Fruit fly (Drosophila melanogaster) whole organism, embryonic: ENCODE measurements around the gene Cep290.
A peak's percentile ranks its signal among the peaks of the same experiment; 100 is the strongest.

Experiments used
- Asciz ChIP-seq: fragments of 200-800 bp; sonication (Bioruptor generic); optimal IDR thresholded peaks from 2 replicates; lab custom pipeline; 2017; ENCODE audit warnings: missing biosample characterization, mild to moderate bottlenecking, missing genetic modification characterization, missing genetic modification reagents
- Awh ChIP-seq: fragments of 200-800 bp; sonication (Bioruptor generic); IDR thresholded peaks from 2 replicates; pipeline ENCODE4, ENCODE4 v1.3.6; 2022; ENCODE audit warnings: missing biosample characterization, missing genetic modification characterization
- BEAF-32 ChIP-seq: fragments of 200-800 bp; sonication (Bioruptor generic); optimal IDR thresholded peaks from 3 replicates; lab custom pipeline; 2017; ENCODE audit warnings: missing biosample characterization, missing genetic modification characterization, mild to moderate bottlenecking, moderate library complexity, missing genetic modification reagents
- CG10147 ChIP-seq: fragments of 200-800 bp; sonication (Bioruptor generic); optimal IDR thresholded peaks from 2 replicates; lab custom pipeline; 2019; ENCODE audit warnings: missing biosample characterization, mild to moderate bottlenecking, missing genetic modification characterization, moderate library complexity
- CG10274 ChIP-seq: fragments of 200-800 bp; sonication (Bioruptor generic); optimal IDR thresholded peaks from 3 replicates; lab custom pipeline; 2017; ENCODE audit warnings: missing biosample characterization, mild to moderate bottlenecking, missing genetic modification characterization
- CG11093 ChIP-seq: fragments of 200-800 bp; sonication (Bioruptor generic); IDR thresholded peaks from 3 replicates; pipeline ENCODE4 v1.3.6; 2022; ENCODE audit warnings: missing biosample characterization, missing genetic modification characterization
- CG11398 ChIP-seq: fragments of 200-800 bp; sonication (Bioruptor generic); optimal IDR thresholded peaks from 2 replicates; lab custom pipeline; 2016; ENCODE audit warnings: missing biosample characterization, missing genetic modification characterization
- CG11456 ChIP-seq: fragments of 200-800 bp; sonication (Bioruptor generic); IDR thresholded peaks from 3 replicates; pipeline ENCODE4 v1.3.6; 2022; ENCODE audit warnings: missing biosample characterization, missing genetic modification characterization
- CG12299 ChIP-seq: fragments of 200-800 bp; sonication (Bioruptor generic); optimal IDR thresholded peaks from 2 replicates; lab custom pipeline; 2018; ENCODE audit warnings: missing biosample characterization, mild to moderate bottlenecking, missing genetic modification characterization
- CG12659 ChIP-seq: fragments of 200-800 bp; sonication (Bioruptor generic); optimal IDR thresholded peaks from 3 replicates; lab custom pipeline; 2017; ENCODE audit warnings: mild to moderate bottlenecking, missing biosample characterization, missing genetic modification reagents, missing genetic modification characterization
- CG13123 ChIP-seq: fragments of 200-800 bp; sonication (Bioruptor generic); optimal IDR thresholded peaks from 2 replicates; lab custom pipeline; 2016; ENCODE audit warnings: missing biosample characterization, missing genetic modification characterization
- CG14860 ChIP-seq: fragments of 200-800 bp; sonication (Bioruptor generic); IDR thresholded peaks from 3 replicates; pipeline ENCODE4 v1.3.6; 2022; ENCODE audit warnings: missing biosample characterization, missing genetic modification characterization; ENCODE audit not compliant: partially characterized antibody
- CG16813 ChIP-seq: fragments of 200-800 bp; sonication (Bioruptor generic); IDR thresholded peaks from 3 replicates; pipeline ENCODE4 v1.3.6; 2022; ENCODE audit warnings: missing biosample characterization, missing genetic modification characterization; ENCODE audit not compliant: partially characterized antibody
- CG1792 ChIP-seq: fragments of 200-800 bp; sonication (Bioruptor generic); optimal IDR thresholded peaks from 2 replicates; lab custom pipeline; 2016; ENCODE audit warnings: missing biosample characterization, missing genetic modification characterization
- CG18476 ChIP-seq: fragments of 200-800 bp; sonication (Bioruptor generic); optimal IDR thresholded peaks from 2 replicates; lab custom pipeline; 2016; ENCODE audit warnings: missing biosample characterization, mild to moderate bottlenecking, missing genetic modification characterization
- CG2129 ChIP-seq: fragments of 200-800 bp; sonication (Bioruptor generic); IDR thresholded peaks from 2 replicates; pipeline ENCODE4 v1.3.6; 2022; ENCODE audit warnings: missing biosample characterization, missing genetic modification characterization; ENCODE audit not compliant: partially characterized antibody
- CG3065 ChIP-seq: fragments of 200-800 bp; sonication (Bioruptor generic); optimal IDR thresholded peaks from 2 replicates; lab custom pipeline; 2016; ENCODE audit warnings: missing biosample characterization, missing genetic modification characterization
- CG42726 ChIP-seq: fragments of 200-800 bp; sonication (Bioruptor generic); IDR thresholded peaks from 2 replicates; pipeline ENCODE4 v1.3.6; 2022; ENCODE audit warnings: missing biosample characterization, missing genetic modification characterization; ENCODE audit not compliant: partially characterized antibody
- CG4730 ChIP-seq: fragments of 200-800 bp; sonication (Bioruptor generic); IDR thresholded peaks from 2 replicates; pipeline ENCODE4 v1.3.6; 2022; ENCODE audit warnings: missing biosample characterization, missing genetic modification characterization
- CG5245 ChIP-seq: fragments of 200-800 bp; sonication (Bioruptor generic); optimal IDR thresholded peaks from 3 replicates; lab custom pipeline; 2016; ENCODE audit warnings: missing biosample characterization, missing genetic modification characterization
- CG6683 ChIP-seq: fragments of 200-800 bp; sonication (Bioruptor generic); optimal IDR thresholded peaks from 2 replicates; lab custom pipeline; 2017; ENCODE audit warnings: missing biosample characterization, mild to moderate bottlenecking, missing genetic modification characterization, missing genetic modification reagents
- CG6854 ChIP-seq: fragments of 200-800 bp; sonication (Bioruptor generic); optimal IDR thresholded peaks from 3 replicates; lab custom pipeline; 2017; ENCODE audit warnings: missing biosample characterization, mild to moderate bottlenecking, missing genetic modification characterization
- CG7372 ChIP-seq: fragments of 200-800 bp; sonication (Bioruptor generic); IDR thresholded peaks from 2 replicates; pipeline ENCODE4 v1.3.6; 2022; ENCODE audit warnings: missing biosample characterization, missing genetic modification characterization
- CG8290 ChIP-seq, 3 experiments: fragments of 200-800 bp; sonication (Bioruptor generic); optimal IDR thresholded peaks; 2 replicates each; lab custom pipeline; 2016 to 2019; ENCODE audit warnings: missing biosample characterization in 3 of 3, missing genetic modification characterization in 3 of 3, mild to moderate bottlenecking in 2 of 3, moderate library complexity in 1 of 3
- CG9609 ChIP-seq: fragments of 200-800 bp; sonication (Bioruptor generic); optimal IDR thresholded peaks from 3 replicates; lab custom pipeline; 2016; ENCODE audit warnings: missing biosample characterization, missing genetic modification characterization
- CG9797 ChIP-seq: fragments of 200-800 bp; sonication (Bioruptor generic); optimal IDR thresholded peaks from 3 replicates; lab custom pipeline; 2018; ENCODE audit warnings: missing biosample characterization, mild to moderate bottlenecking, missing genetic modification characterization
- CTCF ChIP-seq: fragments of 200-800 bp; sonication (Bioruptor generic); optimal IDR thresholded peaks from 2 replicates; lab custom pipeline; 2017; ENCODE audit warnings: missing biosample characterization, mild to moderate bottlenecking, missing genetic modification characterization, moderate library complexity
- Camta ChIP-seq: fragments of 200-800 bp; sonication (Bioruptor generic); optimal IDR thresholded peaks from 2 replicates; lab custom pipeline; 2016; ENCODE audit warnings: missing biosample characterization, missing genetic modification characterization
- CkIIα-i1 ChIP-seq: fragments of 200-800 bp; sonication (Bioruptor generic); IDR thresholded peaks from 2 replicates; pipeline ENCODE4 v1.3.6; 2022; ENCODE audit warnings: missing biosample characterization, missing genetic modification characterization
- Dp ChIP-seq: fragments of 200-800 bp; sonication (Bioruptor generic); optimal IDR thresholded peaks from 2 replicates; lab custom pipeline; 2018; ENCODE audit warnings: missing biosample characterization, mild to moderate bottlenecking, missing genetic modification characterization, moderate library complexity
- Fer1 ChIP-seq: fragments of 200-800 bp; sonication (Bioruptor generic); optimal IDR thresholded peaks from 2 replicates; lab custom pipeline; 2017; ENCODE audit warnings: missing biosample characterization, mild to moderate bottlenecking, missing genetic modification characterization
- HHEX ChIP-seq: fragments of 200-800 bp; sonication (Bioruptor generic); optimal IDR thresholded peaks from 3 replicates; lab custom pipeline; 2017; ENCODE audit warnings: missing biosample characterization, mild to moderate bottlenecking, missing genetic modification characterization, missing genetic modification reagents
- HLH3B ChIP-seq: fragments of 200-800 bp; sonication (Bioruptor generic); IDR thresholded peaks from 2 replicates; pipeline ENCODE4 v1.3.6; 2022; ENCODE audit warnings: missing biosample characterization, missing genetic modification characterization
- Hr3 ChIP-seq: fragments of 200-800 bp; sonication (Bioruptor generic); optimal IDR thresholded peaks from 3 replicates; lab custom pipeline; 2016; ENCODE audit warnings: missing biosample characterization, missing genetic modification characterization
- Hsf ChIP-seq: fragments of 200-800 bp; sonication (Bioruptor generic); optimal IDR thresholded peaks from 3 replicates; lab custom pipeline; 2016; ENCODE audit warnings: missing biosample characterization, missing genetic modification characterization
- Lpt ChIP-seq: fragments of >200 bp; optimal IDR thresholded peaks from 2 replicates; lab custom pipeline; 2018; ENCODE audit warnings: missing biosample characterization, missing genetic modification characterization
- MESR4 ChIP-seq: fragments of 200-800 bp; sonication (Bioruptor generic); optimal IDR thresholded peaks from 2 replicates; lab custom pipeline; 2018; ENCODE audit warnings: missing biosample characterization, mild to moderate bottlenecking, missing genetic modification characterization, moderate library complexity
- Ravus ChIP-seq: fragments of 200-800 bp; sonication (Bioruptor generic); IDR thresholded peaks from 2 replicates; pipeline ENCODE4 v1.3.6; 2022; ENCODE audit warnings: missing biosample characterization, missing genetic modification characterization
- Vsx1 ChIP-seq: fragments of 200-800 bp; sonication (Bioruptor generic); optimal IDR thresholded peaks from 2 replicates; lab custom pipeline; 2017; ENCODE audit warnings: missing biosample characterization, mild to moderate bottlenecking, missing genetic modification characterization, missing genetic modification reagents
- ci ChIP-seq: fragments of 200-800 bp; sonication (Bioruptor generic); IDR thresholded peaks from 3 replicates; pipeline ENCODE4 v1.3.6; 2022; ENCODE audit warnings: missing biosample characterization, missing genetic modification characterization
- crc ChIP-seq: fragments of 200-800 bp; sonication (Bioruptor generic); optimal IDR thresholded peaks from 2 replicates; lab custom pipeline; 2016; ENCODE audit warnings: missing biosample characterization, missing genetic modification characterization
- danr ChIP-seq: fragments of 200-800 bp; sonication (Bioruptor generic); IDR thresholded peaks from 2 replicates; pipeline ENCODE4 v1.3.6; 2022; ENCODE audit warnings: missing biosample characterization, missing genetic modification characterization
- fd64A ChIP-seq: fragments of 200-800 bp; sonication (Bioruptor generic); optimal IDR thresholded peaks from 3 replicates; lab custom pipeline; 2018; ENCODE audit warnings: missing biosample characterization, mild to moderate bottlenecking, missing genetic modification characterization
- fd96Cb ChIP-seq: fragments of 200-800 bp; sonication (Bioruptor generic); optimal IDR thresholded peaks from 2 replicates; lab custom pipeline; 2018; ENCODE audit warnings: missing biosample characterization, mild to moderate bottlenecking, missing genetic modification characterization, moderate library complexity
- gce ChIP-seq: fragments of 200-800 bp; sonication (Bioruptor generic); IDR thresholded peaks from 3 replicates; pipeline ENCODE4 v1.3.6; 2022; ENCODE audit warnings: missing biosample characterization, missing genetic modification characterization
- lbe ChIP-seq: fragments of 200-800 bp; sonication (Bioruptor generic); optimal IDR thresholded peaks from 2 replicates; lab custom pipeline; 2016; ENCODE audit warnings: missing biosample characterization, mild to moderate bottlenecking, missing genetic modification characterization
- peb ChIP-seq: fragments of 200-800 bp; sonication (Bioruptor generic); IDR thresholded peaks from 2 replicates; pipeline ENCODE4 v1.3.6; 2022; ENCODE audit warnings: missing biosample characterization, missing genetic modification characterization
- sqz ChIP-seq: fragments of 200-800 bp; sonication (Bioruptor generic); optimal IDR thresholded peaks from 3 replicates; lab custom pipeline; 2018; ENCODE audit warnings: missing biosample characterization, mild to moderate bottlenecking, missing genetic modification characterization
- sr ChIP-seq: fragments of 200-800 bp; sonication (Bioruptor generic); IDR thresholded peaks from 3 replicates; pipeline ENCODE4 v1.3.6; 2022; ENCODE audit warnings: missing biosample characterization, missing genetic modification characterization
- unc-4 ChIP-seq: fragments of 200-800 bp; sonication (Bioruptor generic); IDR thresholded peaks from 2 replicates; pipeline ENCODE4 v1.3.6; 2022; ENCODE audit warnings: missing biosample characterization, missing genetic modification characterization; ENCODE audit not compliant: partially characterized antibody
- vfl ChIP-seq: fragments of 200-800 bp; sonication (Bioruptor generic); optimal IDR thresholded peaks from 2 replicates; lab custom pipeline; 2016; ENCODE audit warnings: missing biosample characterization, missing genetic modification characterization
- zf30C ChIP-seq: fragments of 200-800 bp; sonication (Bioruptor generic); optimal IDR thresholded peaks from 3 replicates; lab custom pipeline; 2018; ENCODE audit warnings: missing biosample characterization, mild to moderate bottlenecking, missing genetic modification characterization

The Cep290 gene

dm6 chr3L:833878-834277 is 9.8 kb upstream of the Cep290 start, which contains the start of gene CG42553 (continued):
- TF ChIP-seq CG1792 (GFP tag; lab: Kevin White, UChicago): no peak
- TF ChIP-seq Dp (GFP tag; lab: Kevin White, UChicago): no peak
- no peak for TF ChIP-seq crc (GFP tag; lab: Kevin White, UChicago)
- no peak for TF ChIP-seq HHEX (GFP tag; lab: Kevin White, UChicago)
- no peak for TF ChIP-seq Hr3 (GFP tag; lab: Kevin White, UChicago)
- TF ChIP-seq CG16813 (GFP tag; lab: Robert Waterston, UW): peak; percentile 23
- TF ChIP-seq CG12659: no peak
- TF ChIP-seq CG11398 (GFP tag; lab: Kevin White, UChicago): no peak
- TF ChIP-seq vfl (GFP tag; lab: Kevin White, UChicago): no peak
- no peak for TF ChIP-seq CG8290 (GFP tag; optimal IDR thresholded peaks at IDR 0.05; lab: Kevin White, UChicago)
- TF ChIP-seq CG8290 (tag; optimal IDR thresholded peaks at IDR 0.05; lab: Kevin White, UChicago): no peak
- TF ChIP-seq CTCF (GFP tag; lab: Kevin White, UChicago): no peak
- TF ChIP-seq CG9797: no peak
- TF ChIP-seq Asciz (GFP tag; lab: Kevin White, UChicago): no peak
- TF ChIP-seq fd64A: no peak
- TF ChIP-seq Ravus (GFP tag; lab: Robert Waterston, UW): no peak
- TF ChIP-seq lbe (GFP tag; lab: Kevin White, UChicago): peak; percentile 21
- TF ChIP-seq CG4730: no peak
- no peak for TF ChIP-seq Awh (GFP tag; lab: Robert Waterston, UW)
- no peak for TF ChIP-seq Vsx1 (GFP tag; lab: Kevin White, UChicago)
- TF ChIP-seq Fer1: peak; percentile 10
- no peak for TF ChIP-seq peb (GFP tag; lab: Robert Waterston, UW)
- TF ChIP-seq CG10147: no peak
- no peak for TF ChIP-seq CkIIα-i1
- TF ChIP-seq fd96Cb: no peak
- TF ChIP-seq CG10274 (GFP tag; lab: Kevin White, UChicago): no peak
- TF ChIP-seq CG3065 (GFP tag; lab: Kevin White, UChicago): no peak
- TF ChIP-seq CG13123 (GFP tag; lab: Kevin White, UChicago): no peak
- no peak for TF ChIP-seq zf30C (GFP tag; lab: Kevin White, UChicago)
- no peak for TF ChIP-seq Lpt (GFP tag; lab: Kevin White, UChicago)
- TF ChIP-seq CG5245 (GFP tag; lab: Kevin White, UChicago): no peak
- no peak for TF ChIP-seq CG6854 (GFP tag; lab: Kevin White, UChicago)
- TF ChIP-seq gce (GFP tag; lab: Robert Waterston, UW): no peak
- TF ChIP-seq CG14860 (GFP tag; lab: Robert Waterston, UW): no peak
- TF ChIP-seq CG11093 (GFP tag; lab: Robert Waterston, UW): no peak
- peak; percentile 51 for TF ChIP-seq unc-4 (GFP tag; lab: Robert Waterston, UW)
- TF ChIP-seq Hsf: no peak
- TF ChIP-seq CG12299 (tag; lab: Kevin White, UChicago): no peak
- no peak for TF ChIP-seq Camta (GFP tag; lab: Kevin White, UChicago)
- no peak; the same call in 1 of the 2 replicates for TF ChIP-seq CG42726 (GFP tag; lab: Robert Waterston, UW)
- TF ChIP-seq CG2129 (GFP tag; lab: Robert Waterston, UW): peak; percentile 39
- TF ChIP-seq danr (GFP tag; lab: Robert Waterston, UW): no peak
- TF ChIP-seq MESR4 (GFP tag; lab: Kevin White, UChicago): peak; percentile 60
- TF ChIP-seq HLH3B (GFP tag; lab: Robert Waterston, UW): no peak
- TF ChIP-seq BEAF-32: peak; percentile 49
- TF ChIP-seq CG9609: no peak
- TF ChIP-seq ci (GFP tag; lab: Robert Waterston, UW): no peak
- no peak for TF ChIP-seq sr (GFP tag; lab: Robert Waterston, UW)
- TF ChIP-seq CG18476: no peak
- TF ChIP-seq CG6683 (GFP tag; lab: Kevin White, UChicago): no peak
- TF ChIP-seq sqz (GFP tag; lab: Kevin White, UChicago): no peak
- no peak for TF ChIP-seq CG7372
- TF ChIP-seq CG11456 (GFP tag; lab: Robert Waterston, UW): no peak
